Worm (Caenorhabditis elegans) whole organism, young adult: ENCODE measurements around the gene let-2.

Experiments
- C06A6.2 ChIP-seq: fragments of 200-800 bp; sonication (Bioruptor generic); conservative IDR thresholded peaks from 2 replicates; pipeline ENCODE4 v1.3.6; 2022; ENCODE audit warnings: missing genetic modification characterization, missing compliant biosample characterization
- D2030.7 ChIP-seq: fragments of 200-800 bp; sonication (Bioruptor generic); IDR thresholded peaks from 2 replicates; pipeline ENCODE4 v1.3.6; 2022; ENCODE audit warnings: missing genetic modification reagents, missing genetic modification characterization, missing compliant biosample characterization
- F37B4.10 ChIP-seq: fragments of 200-800 bp; sonication (Bioruptor generic); IDR thresholded peaks from 2 replicates; pipeline ENCODE4 v1.3.6; 2022; ENCODE audit warnings: missing genetic modification characterization, missing compliant biosample characterization
- F52B5.7 ChIP-seq: sonication (generic microtip); optimal IDR thresholded peaks from 2 replicates; lab custom pipeline; 2016; ENCODE audit warnings: mild to moderate bottlenecking, missing genetic modification characterization, missing compliant biosample characterization
- F55B11.4 ChIP-seq: sonication (generic microtip); optimal IDR thresholded peaks from 2 replicates; lab custom pipeline; 2016; ENCODE audit warnings: missing compliant biosample characterization, missing genetic modification characterization, borderline replicate concordance; ENCODE audit not compliant: insufficient read depth
- Y53F4B.3 ChIP-seq: fragments of 200-800 bp; sonication (Bioruptor generic); IDR thresholded peaks from 2 replicates; pipeline ENCODE4 v1.3.6; 2022; ENCODE audit warnings: missing genetic modification reagents, missing genetic modification characterization, missing compliant biosample characterization
- akir-1 ChIP-seq: fragments of 200-800 bp; sonication (Bioruptor generic); optimal IDR thresholded peaks from 2 replicates; lab custom pipeline; 2018; ENCODE audit warnings: mild to moderate bottlenecking, missing genetic modification characterization, moderate library complexity, missing compliant biosample characterization
- aptf-3 ChIP-seq: fragments of 200-800 bp; sonication (Bioruptor generic); IDR thresholded peaks from 2 replicates; pipeline ENCODE4 v1.3.6; 2022; ENCODE audit warnings: missing genetic modification characterization, missing compliant biosample characterization
- attf-5 ChIP-seq: fragments of 200-800 bp; sonication (Bioruptor generic); optimal IDR thresholded peaks from 2 replicates; lab custom pipeline; 2018; ENCODE audit warnings: mild to moderate bottlenecking, missing genetic modification characterization, missing compliant biosample characterization
- attf-6 ChIP-seq: fragments of 200-800 bp; sonication (Bioruptor generic); IDR thresholded peaks from 2 replicates; pipeline ENCODE4 v1.3.6; 2022; ENCODE audit warnings: missing genetic modification reagents, missing genetic modification characterization, missing compliant biosample characterization
- bed-1 ChIP-seq: fragments of 200-800 bp; sonication (Bioruptor generic); IDR thresholded peaks from 2 replicates; pipeline ENCODE4 v1.3.6; 2022; ENCODE audit warnings: missing genetic modification reagents, missing genetic modification characterization, missing compliant biosample characterization
- ceh-79 ChIP-seq: sonication (generic microtip); optimal IDR thresholded peaks from 2 replicates; lab custom pipeline; 2017; ENCODE audit warnings: mild to moderate bottlenecking, missing genetic modification characterization, missing compliant biosample characterization
- ceh-91 ChIP-seq: fragments of 200-800 bp; sonication (Bioruptor generic); IDR thresholded peaks from 2 replicates; pipeline ENCODE4 v1.3.6; 2022; ENCODE audit warnings: missing genetic modification reagents, missing genetic modification characterization, missing compliant biosample characterization
- egrh-3 ChIP-seq: fragments of 200-800 bp; sonication (Bioruptor generic); IDR thresholded peaks from 2 replicates; pipeline ENCODE4 v1.3.6; 2022; ENCODE audit warnings: missing genetic modification reagents, missing genetic modification characterization, missing compliant biosample characterization
- him-1 ChIP-seq: sonication (generic microtip); optimal IDR thresholded peaks from 2 replicates; lab custom pipeline; 2016; ENCODE audit warnings: missing genotype, missing genetic modification reagents, missing genetic modification characterization, missing compliant biosample characterization
- hlh-12 ChIP-seq: sonication (generic microtip); optimal IDR thresholded peaks from 2 replicates; lab custom pipeline; 2016; ENCODE audit warnings: missing genetic modification characterization, missing compliant biosample characterization
- hmg-1.2 ChIP-seq: fragments of 200-800 bp; sonication (Bioruptor generic); IDR thresholded peaks from 2 replicates; pipeline ENCODE4 v1.3.6; 2022; ENCODE audit warnings: missing genetic modification reagents, missing genetic modification characterization, missing compliant biosample characterization
- hmg-20 ChIP-seq: fragments of 200-800 bp; sonication (Bioruptor generic); IDR thresholded peaks from 2 replicates; pipeline ENCODE4 v1.3.6; 2022; ENCODE audit warnings: missing genetic modification reagents, missing genetic modification characterization, missing compliant biosample characterization
- lsl-1 ChIP-seq: fragments of 200-800 bp; sonication (Bioruptor generic); optimal IDR thresholded peaks from 2 replicates; lab custom pipeline; 2018; ENCODE audit warnings: mild to moderate bottlenecking, missing genetic modification characterization, moderate library complexity, missing compliant biosample characterization
- madf-10 ChIP-seq: sonication (generic microtip); optimal IDR thresholded peaks from 2 replicates; lab custom pipeline; 2016; ENCODE audit warnings: mild to moderate bottlenecking, missing genetic modification characterization, missing compliant biosample characterization
- madf-6 ChIP-seq: fragments of 200-800 bp; sonication (Bioruptor generic); IDR thresholded peaks from 2 replicates; pipeline ENCODE4 v1.3.6; 2022; ENCODE audit warnings: missing genetic modification reagents, missing genetic modification characterization, missing compliant biosample characterization
- mcd-1 ChIP-seq: fragments of 200-800 bp; sonication (Bioruptor generic); IDR thresholded peaks from 2 replicates; pipeline ENCODE4 v1.3.6; 2022; ENCODE audit warnings: missing genetic modification reagents, missing genetic modification characterization, missing compliant biosample characterization
- mes-4 ChIP-seq: sonication (generic microtip); optimal IDR thresholded peaks from 2 replicates; lab custom pipeline; 2016; ENCODE audit warnings: missing genotype, missing genetic modification characterization, missing compliant biosample characterization
- mxl-1 ChIP-seq: sonication (generic microtip); optimal IDR thresholded peaks from 2 replicates; lab custom pipeline; 2016; ENCODE audit warnings: missing genetic modification characterization, missing compliant biosample characterization
- nfya-1 ChIP-seq: sonication (generic microtip); optimal IDR thresholded peaks from 2 replicates; lab custom pipeline; 2017; ENCODE audit warnings: antibody characterized with exemption, missing compliant biosample characterization, missing genetic modification characterization, borderline replicate concordance; ENCODE audit not compliant: insufficient read depth
- nfyb-1 ChIP-seq: fragments of 200-800 bp; sonication (Bioruptor generic); IDR thresholded peaks from 2 replicates; pipeline ENCODE4 v1.3.6; 2022; ENCODE audit warnings: missing genetic modification reagents, missing genetic modification characterization, missing compliant biosample characterization
- nhr-120 ChIP-seq: fragments of 200-800 bp; sonication (Bioruptor generic); IDR thresholded peaks from 2 replicates; pipeline ENCODE4 v1.3.6; 2022; ENCODE audit warnings: missing genetic modification characterization, missing compliant biosample characterization
- nhr-179 ChIP-seq: sonication (generic microtip); optimal IDR thresholded peaks from 2 replicates; lab custom pipeline; 2016; ENCODE audit warnings: mild to moderate bottlenecking, missing genetic modification characterization, missing compliant biosample characterization
- nhr-80 ChIP-seq: sonication (generic microtip); optimal IDR thresholded peaks from 2 replicates; lab custom pipeline; 2016; ENCODE audit warnings: missing genetic modification characterization, missing compliant biosample characterization
- pbrm-1 ChIP-seq: fragments of 200-800 bp; sonication (Bioruptor generic); IDR thresholded peaks from 2 replicates; pipeline ENCODE4 v1.3.6; 2022; ENCODE audit warnings: missing genetic modification reagents, missing genetic modification characterization, missing compliant biosample characterization
- sdz-38 ChIP-seq: sonication (generic microtip); optimal IDR thresholded peaks from 2 replicates; lab custom pipeline; 2016; ENCODE audit warnings: missing genotype, missing genetic modification characterization, missing compliant biosample characterization
- snpc-1.1 ChIP-seq: sonication (generic microtip); optimal IDR thresholded peaks from 2 replicates; lab custom pipeline; 2017; ENCODE audit warnings: missing genetic modification characterization, mild to moderate bottlenecking, missing compliant biosample characterization, antibody characterized with exemption, moderate library complexity, missing genotype, missing genetic modification reagents; ENCODE audit not compliant: insufficient read depth
- snpc-1.3 ChIP-seq: sonication (generic microtip); optimal IDR thresholded peaks from 2 replicates; lab custom pipeline; 2017; ENCODE audit warnings: missing genetic modification characterization, mild to moderate bottlenecking, missing compliant biosample characterization, antibody characterized with exemption, moderate library complexity, missing genotype, missing genetic modification reagents; ENCODE audit not compliant: insufficient read depth
- tbp1 ChIP-seq: fragments of 200-800 bp; sonication (Bioruptor generic); optimal IDR thresholded peaks from 2 replicates; lab custom pipeline; 2018; ENCODE audit warnings: mild to moderate bottlenecking, missing genetic modification characterization, missing compliant biosample characterization
- tlf-1 ChIP-seq: fragments of 200-800 bp; sonication (Bioruptor generic); optimal IDR thresholded peaks from 2 replicates; lab custom pipeline; 2018; ENCODE audit warnings: mild to moderate bottlenecking, missing genetic modification characterization, missing compliant biosample characterization
- unc-62 ChIP-seq: fragments of 150-350 bp; optimal IDR thresholded peaks from 2 replicates; lab custom pipeline; 2014; ENCODE audit warnings: missing biosample characterization, missing genetic modification reagents, missing genetic modification characterization
- zfh-2 ChIP-seq: fragments of 200-800 bp; sonication (Bioruptor generic); conservative IDR thresholded peaks from 2 replicates; pipeline ENCODE4 v1.3.6; 2022; ENCODE audit warnings: missing genetic modification reagents, missing genetic modification characterization, missing compliant biosample characterization
- ztf-3 ChIP-seq: fragments of 200-800 bp; sonication (Bioruptor generic); optimal IDR thresholded peaks from 2 replicates; lab custom pipeline; 2018; ENCODE audit warnings: mild to moderate bottlenecking, missing genetic modification characterization, missing compliant biosample characterization

Gene let-2

DNA sequence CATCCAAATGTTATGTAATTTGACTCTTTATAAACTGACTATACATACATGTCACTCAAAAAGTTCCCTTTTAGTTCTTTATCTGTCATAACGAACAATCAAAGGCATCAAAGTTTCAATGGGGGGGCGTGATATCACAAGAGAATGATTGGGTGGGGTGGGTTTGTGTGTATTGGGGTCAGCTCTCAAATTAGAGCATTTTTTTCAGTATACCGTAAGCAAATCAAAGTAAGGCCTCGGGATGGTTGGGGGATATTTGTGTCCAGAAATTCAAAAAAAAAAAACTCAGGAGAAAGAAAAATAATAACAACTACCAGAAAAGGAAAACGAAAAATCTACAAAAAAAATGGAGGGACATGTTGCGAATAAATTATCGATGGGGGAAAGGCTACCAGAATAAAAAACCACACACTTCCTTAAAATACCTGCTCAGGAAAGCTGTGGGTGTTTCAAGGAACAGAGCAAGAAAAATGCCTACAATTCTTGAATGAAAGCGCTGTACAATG, 9.3 kb upstream of the let-2 start, which contains the start of gene F01G12.18:
TSS of gene F01G12.18 (minus strand) at position 51 of the 506 bp plus-strand sequence.
- TF ChIP-seq aptf-3 (GFP tag; lab: Robert Waterston, UW), result no peak
- peak; percentile 29 for TF ChIP-seq nhr-80
- TF ChIP-seq mcd-1 (GFP tag; lab: Robert Waterston, UW), result no peak

ce11 chrX:16392107-16392506, 3.0 kb upstream of the let-2 start:
- TF ChIP-seq zfh-2 (GFP tag; lab: Robert Waterston, UW) (peak; percentile 87), tlf-1 (GFP tag; lab: Kevin White, UChicago) (no peak), hmg-1.2 (GFP tag; lab: Robert Waterston, UW) (no peak)

- TF ChIP-seq mxl-1 (tag; lab: Kevin White, UChicago) (no peak), snpc-1.3 (no peak), akir-1 (GFP tag; lab: Kevin White, UChicago) (no peak), madf-10 (tag; lab: Kevin White, UChicago) (no peak), snpc-1.1 (no peak), nhr-120 (GFP tag; lab: Robert Waterston, UW) (no peak), bed-1 (no peak), F37B4.10 (GFP tag; lab: Robert Waterston, UW) (no peak), ceh-79 (tag; lab: Kevin White, UChicago) (no peak), tbp1 (GFP tag; lab: Kevin White, UChicago) (no peak), egrh-3 (GFP tag; lab: Robert Waterston, UW) (no peak), attf-6 (no peak), attf-5 (GFP tag; lab: Kevin White, UChicago) (no peak), sdz-38 (tag; lab: Kevin White, UChicago) (no peak), madf-6 (no peak), D2030.7 (GFP tag; lab: Robert Waterston, UW) (no peak), F55B11.4 (tag; lab: Kevin White, UChicago) (no peak), C06A6.2 (GFP tag; lab: Robert Waterston, UW) (no peak)
These were observed 2.0 kb upstream of the let-2 start for ce11 chrX:16391110-16391509.

ce11 chrX:16389973-16390372, 833 bp upstream of the let-2 start:
- TF ChIP-seq nfyb-1 (GFP tag; lab: Robert Waterston, UW), result no peak
- no peak for TF ChIP-seq Y53F4B.3
- TF ChIP-seq ceh-91, result no peak
- TF ChIP-seq F52B5.7 (tag; lab: Kevin White, UChicago), result no peak
- no peak for TF ChIP-seq hlh-12 (tag; lab: Kevin White, UChicago)
- TF ChIP-seq hmg-20, result no peak
- TF ChIP-seq pbrm-1 (GFP tag; lab: Robert Waterston, UW), result no peak
- no peak for TF ChIP-seq mes-4 (tag; lab: Kevin White, UChicago)
- no peak for TF ChIP-seq him-1
- TF ChIP-seq sdz-38 (tag; lab: Kevin White, UChicago), result no peak
- TF ChIP-seq C06A6.2 (GFP tag; lab: Robert Waterston, UW), result no peak
- TF ChIP-seq lsl-1 (GFP tag; lab: Kevin White, UChicago), result no peak
- no peak for TF ChIP-seq ceh-79 (tag; lab: Kevin White, UChicago)
- no peak for TF ChIP-seq nfya-1 (tag; lab: Kevin White, UChicago)
- no peak for TF ChIP-seq nhr-179 (tag; lab: Kevin White, UChicago)
- TF ChIP-seq unc-62 (GFP tag; lab: Kevin White, UChicago), result no peak
- no peak for TF ChIP-seq ztf-3 (GFP tag; lab: Kevin White, UChicago)
